Fruit fly (Drosophila melanogaster) whole organism, embryonic: Measurements from ENCODE around the gene Patj.
A peak's percentile ranks its signal among the peaks of the same experiment; 100 is the strongest.

ENCODE experiments used
- Abd-B ChIP-seq: fragments of 200-800 bp; sonication (Bioruptor generic); optimal IDR thresholded peaks from 2 replicates; lab custom pipeline; 2018; ENCODE audit warnings: missing biosample characterization, mild to moderate bottlenecking, missing genetic modification characterization, moderate library complexity
- Atf6 ChIP-seq: fragments of 200-800 bp; sonication (Bioruptor generic); IDR thresholded peaks from 2 replicates; pipeline ENCODE4 v1.3.6; 2022; ENCODE audit warnings: missing biosample characterization, missing genetic modification characterization
- CG10543 ChIP-seq: fragments of 200-800 bp; sonication (Bioruptor generic); optimal IDR thresholded peaks from 3 replicates; lab custom pipeline; 2017; ENCODE audit warnings: missing biosample characterization, mild to moderate bottlenecking, missing genetic modification characterization, moderate library complexity
- CG11504 ChIP-seq: fragments of 200-800 bp; sonication (Bioruptor generic); optimal IDR thresholded peaks from 3 replicates; lab custom pipeline; 2019; ENCODE audit warnings: missing biosample characterization, mild to moderate bottlenecking, missing genetic modification characterization, moderate library complexity
- CG12769 ChIP-seq: fragments of 200-800 bp; sonication (Bioruptor generic); optimal IDR thresholded peaks from 2 replicates; lab custom pipeline; 2019; ENCODE audit warnings: missing biosample characterization, mild to moderate bottlenecking, missing genetic modification characterization, moderate library complexity
- CG13894 ChIP-seq: fragments of 200-800 bp; sonication (Bioruptor generic); optimal IDR thresholded peaks from 3 replicates; lab custom pipeline; 2018; ENCODE audit warnings: missing biosample characterization, mild to moderate bottlenecking, missing genetic modification characterization, moderate library complexity
- CG15514 ChIP-seq: fragments of 200-800 bp; sonication (Bioruptor generic); optimal IDR thresholded peaks from 3 replicates; lab custom pipeline; 2017; ENCODE audit warnings: missing biosample characterization, missing genetic modification characterization, mild to moderate bottlenecking, moderate library complexity, missing genetic modification reagents
- CG32767 ChIP-seq: fragments of 200-800 bp; sonication (Bioruptor generic); IDR thresholded peaks from 2 replicates; pipeline ENCODE4 v1.3.6; 2022; ENCODE audit warnings: missing biosample characterization, missing genetic modification characterization
- CG34376 ChIP-seq: fragments of 200-800 bp; sonication (Bioruptor generic); optimal IDR thresholded peaks from 2 replicates; lab custom pipeline; 2018; ENCODE audit warnings: missing biosample characterization, mild to moderate bottlenecking, missing genetic modification characterization
- CG4328 ChIP-seq: fragments of 200-800 bp; sonication (Bioruptor generic); optimal IDR thresholded peaks from 3 replicates; lab custom pipeline; 2017; ENCODE audit warnings: missing biosample characterization, missing genetic modification reagents, missing genetic modification characterization
- CG5245 ChIP-seq: fragments of 200-800 bp; sonication (Bioruptor generic); optimal IDR thresholded peaks from 3 replicates; lab custom pipeline; 2016; ENCODE audit warnings: missing biosample characterization, missing genetic modification characterization
- CG7963 ChIP-seq: fragments of 200-800 bp; sonication (Bioruptor generic); IDR thresholded peaks from 3 replicates; pipeline ENCODE4 v1.3.6; 2022; ENCODE audit warnings: missing biosample characterization, missing genetic modification characterization; ENCODE audit not compliant: partially characterized antibody
- CG8089 ChIP-seq: fragments of 200-800 bp; sonication (Bioruptor generic); optimal IDR thresholded peaks from 3 replicates; lab custom pipeline; 2016; ENCODE audit warnings: missing biosample characterization, missing genetic modification characterization
- CG8290 ChIP-seq, 3 experiments: fragments of 200-800 bp; sonication (Bioruptor generic); optimal IDR thresholded peaks; 2 replicates each; lab custom pipeline; 2016 to 2019; ENCODE audit warnings: missing biosample characterization in 3 of 3, missing genetic modification characterization in 3 of 3, mild to moderate bottlenecking in 2 of 3, moderate library complexity in 1 of 3
- CG8359 ChIP-seq: fragments of 200-800 bp; sonication (Bioruptor generic); optimal IDR thresholded peaks from 2 replicates; lab custom pipeline; 2017; ENCODE audit warnings: missing biosample characterization, mild to moderate bottlenecking, missing genetic modification characterization, borderline replicate concordance
- CG9609 ChIP-seq: fragments of 200-800 bp; sonication (Bioruptor generic); optimal IDR thresholded peaks from 3 replicates; lab custom pipeline; 2016; ENCODE audit warnings: missing biosample characterization, missing genetic modification characterization
- CHES-1-like ChIP-seq: fragments of 200-800 bp; sonication (Bioruptor generic); optimal IDR thresholded peaks from 2 replicates; lab custom pipeline; 2016; ENCODE audit warnings: missing biosample characterization, missing genetic modification characterization
- Deaf1 ChIP-seq: fragments of 200-800 bp; optimal IDR thresholded peaks from 3 replicates; lab custom pipeline; 2019; ENCODE audit warnings: missing biosample characterization, mild to moderate bottlenecking, missing genetic modification characterization, moderate library complexity
- Dip3 ChIP-seq: fragments of 200-800 bp; sonication (Bioruptor generic); optimal IDR thresholded peaks from 3 replicates; lab custom pipeline; 2016; ENCODE audit warnings: missing biosample characterization, missing genetic modification characterization
- Drgx ChIP-seq: fragments of 200-800 bp; sonication (Bioruptor generic); IDR thresholded peaks from 2 replicates; pipeline ENCODE4 v1.3.6; 2022; ENCODE audit warnings: missing biosample characterization, missing genetic modification characterization
- Elba2 ChIP-seq: fragments of 200-800 bp; sonication (Bioruptor generic); optimal IDR thresholded peaks from 3 replicates; lab custom pipeline; 2016; ENCODE audit warnings: missing biosample characterization, missing genetic modification characterization
- Ets65A ChIP-seq: fragments of 200-800 bp; sonication (Bioruptor generic); peaks from one replicate; lab custom pipeline; 2016; ENCODE audit warnings: missing biosample characterization, missing genetic modification characterization
- Fer2 ChIP-seq: fragments of 200-800 bp; sonication (Bioruptor generic); optimal IDR thresholded peaks from 2 replicates; lab custom pipeline; 2018; ENCODE audit warnings: missing biosample characterization, mild to moderate bottlenecking, missing genetic modification characterization, moderate library complexity
- Fer3 ChIP-seq: fragments of 200-800 bp; sonication (Bioruptor generic); optimal IDR thresholded peaks from 2 replicates; lab custom pipeline; 2018; ENCODE audit warnings: missing biosample characterization, mild to moderate bottlenecking, missing genetic modification characterization, moderate library complexity
- Lim3 ChIP-seq: fragments of 200-800 bp; sonication (Bioruptor generic); IDR thresholded peaks from 2 replicates; pipeline ENCODE4 v1.3.6; 2022; ENCODE audit warnings: missing biosample characterization, missing genetic modification characterization
- Med ChIP-seq: fragments of 200-800 bp; sonication (Bioruptor generic); peaks from one replicate; lab custom pipeline; 2016; ENCODE audit warnings: missing biosample characterization, missing genetic modification characterization, mild to moderate bottlenecking, inconsistent platforms, moderate library complexity
- NK7.1 ChIP-seq: fragments of 200-800 bp; sonication (Bioruptor generic); optimal IDR thresholded peaks from 3 replicates; lab custom pipeline; 2016; ENCODE audit warnings: missing biosample characterization, missing genetic modification characterization
- Nf-YA ChIP-seq: fragments of 200-800 bp; sonication (Bioruptor generic); IDR thresholded peaks from 2 replicates; pipeline ENCODE4 v1.3.6; 2022; ENCODE audit warnings: missing biosample characterization, missing genetic modification characterization
- Usf ChIP-seq: fragments of 200-800 bp; sonication (Bioruptor generic); optimal IDR thresholded peaks from 2 replicates; lab custom pipeline; 2017; ENCODE audit warnings: missing genotype, missing biosample characterization, missing genetic modification characterization
- bowl ChIP-seq: fragments of 200-800 bp; sonication (Bioruptor generic); IDR thresholded peaks from 2 replicates; pipeline ENCODE4 v1.3.6; 2022; ENCODE audit warnings: missing biosample characterization, missing genetic modification characterization
- br ChIP-seq: fragments of >200 bp; optimal IDR thresholded peaks from 2 replicates; lab custom pipeline; 2017
- bsh ChIP-seq, 2 experiments: fragments of 200-800 bp; sonication (Bioruptor generic); optimal IDR thresholded peaks; 2 replicates each; lab custom pipeline; 2017 to 2018; ENCODE audit warnings: mild to moderate bottlenecking in 2 of 2, missing biosample characterization in 2 of 2, missing genetic modification characterization in 2 of 2, moderate library complexity in 1 of 2
- chinmo ChIP-seq: fragments of 200-800 bp; sonication (Bioruptor generic); IDR thresholded peaks from 4 replicates; pipeline ENCODE4 v1.3.6; 2022; ENCODE audit warnings: missing biosample characterization, missing genetic modification characterization; ENCODE audit not compliant: partially characterized antibody
- chm ChIP-seq: fragments of 200-800 bp; sonication (Bioruptor generic); IDR thresholded peaks from 2 replicates; pipeline ENCODE4 v1.3.6; 2022; ENCODE audit warnings: missing biosample characterization, missing genetic modification characterization
- dati ChIP-seq: fragments of 200-800 bp; sonication (Bioruptor generic); IDR thresholded peaks from 2 replicates; pipeline ENCODE4 v1.3.6; 2022; ENCODE audit warnings: missing biosample characterization, missing genetic modification characterization
- en ChIP-seq: fragments of 200-800 bp; sonication (Bioruptor generic); optimal IDR thresholded peaks from 2 replicates; lab custom pipeline; 2016; ENCODE audit warnings: missing biosample characterization, missing genetic modification characterization
- fru ChIP-seq: fragments of >200 bp; optimal IDR thresholded peaks from 2 replicates; lab custom pipeline; 2017
- gce ChIP-seq: fragments of 200-800 bp; sonication (Bioruptor generic); IDR thresholded peaks from 3 replicates; pipeline ENCODE4 v1.3.6; 2022; ENCODE audit warnings: missing biosample characterization, missing genetic modification characterization
- klu ChIP-seq: fragments of 200-800 bp; sonication (Bioruptor generic); IDR thresholded peaks from 2 replicates; pipeline ENCODE4 v1.3.6; 2022; ENCODE audit warnings: missing biosample characterization, missing genetic modification characterization
- lab ChIP-seq: fragments of 200-800 bp; sonication (Bioruptor generic); optimal IDR thresholded peaks from 3 replicates; lab custom pipeline; 2017; ENCODE audit warnings: missing biosample characterization, missing genetic modification characterization, mild to moderate bottlenecking, moderate library complexity, missing genetic modification reagents
- lilli ChIP-seq: fragments of 200-800 bp; sonication (Bioruptor generic); optimal IDR thresholded peaks from 3 replicates; lab custom pipeline; 2016; ENCODE audit warnings: missing biosample characterization, missing genetic modification characterization
- nom ChIP-seq: fragments of 200-800 bp; sonication (Bioruptor generic); optimal IDR thresholded peaks from 2 replicates; lab custom pipeline; 2017; ENCODE audit warnings: missing biosample characterization, missing genetic modification characterization, mild to moderate bottlenecking, moderate library complexity, missing genetic modification reagents
- pita ChIP-seq: fragments of 200-800 bp; sonication (Bioruptor generic); optimal IDR thresholded peaks from 2 replicates; lab custom pipeline; 2017; ENCODE audit warnings: missing biosample characterization, mild to moderate bottlenecking, missing genetic modification characterization
- rib ChIP-seq: fragments of 200-800 bp; sonication (Bioruptor generic); IDR thresholded peaks from 2 replicates; pipeline ENCODE4 v1.3.6; 2022; ENCODE audit warnings: missing biosample characterization, missing genetic modification characterization
- toy ChIP-seq: fragments of 200-800 bp; sonication (Bioruptor generic); IDR thresholded peaks from 2 replicates; pipeline ENCODE4 v1.3.6; 2022; ENCODE audit warnings: missing biosample characterization, missing genetic modification characterization
- trem ChIP-seq: fragments of 200-800 bp; optimal IDR thresholded peaks from 3 replicates; lab custom pipeline; 2019; ENCODE audit warnings: missing biosample characterization, mild to moderate bottlenecking, missing genetic modification characterization, moderate library complexity
- unc-4 ChIP-seq: fragments of 200-800 bp; sonication (Bioruptor generic); IDR thresholded peaks from 2 replicates; pipeline ENCODE4 v1.3.6; 2022; ENCODE audit warnings: missing biosample characterization, missing genetic modification characterization; ENCODE audit not compliant: partially characterized antibody
- vvl ChIP-seq: fragments of 200-800 bp; sonication (Bioruptor generic); IDR thresholded peaks from 2 replicates; pipeline ENCODE4 v1.3.6; 2022; ENCODE audit warnings: missing biosample characterization, missing genetic modification characterization
- zf30C ChIP-seq: fragments of 200-800 bp; sonication (Bioruptor generic); optimal IDR thresholded peaks from 3 replicates; lab custom pipeline; 2018; ENCODE audit warnings: missing biosample characterization, mild to moderate bottlenecking, missing genetic modification characterization

Gene Patj

DNA sequence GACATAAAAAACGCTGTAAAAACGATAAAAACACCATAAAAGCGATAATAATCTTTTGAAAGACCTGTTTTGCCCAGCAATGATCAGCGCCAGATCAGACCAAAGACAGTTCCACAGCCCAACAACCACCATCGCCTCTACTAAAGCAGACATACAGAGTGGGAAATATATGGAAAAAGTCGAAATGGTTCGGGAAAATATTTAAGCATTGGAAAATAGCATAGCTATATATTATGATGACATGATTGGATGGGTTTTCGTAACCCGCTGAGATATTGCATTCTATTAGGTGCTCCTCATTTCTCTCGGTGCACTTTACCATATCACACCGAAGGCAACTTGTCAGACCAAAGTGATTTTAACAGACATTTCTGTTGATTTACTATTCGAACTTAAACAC is 10.0 kb downstream of the Patj start (continued):
- TF ChIP-seq vvl (GFP tag; lab: Robert Waterston, UW) (peak; percentile 94), zf30C (GFP tag; lab: Kevin White, UChicago) (peak; percentile 19), klu (GFP tag; lab: Robert Waterston, UW) (peak; percentile 86), CG7963 (GFP tag; lab: Robert Waterston, UW) (no peak), bowl (GFP tag; lab: Robert Waterston, UW) (peak; percentile 78), unc-4 (GFP tag; lab: Robert Waterston, UW) (no peak), br (no peak), Fer3 (tag; lab: Kevin White, UChicago) (peak; percentile 92), NK7.1 (GFP tag; lab: Kevin White, UChicago) (peak; percentile 66), Lim3 (peak; percentile 53), dati (GFP tag; lab: Robert Waterston, UW) (peak; percentile 62)

DNA sequence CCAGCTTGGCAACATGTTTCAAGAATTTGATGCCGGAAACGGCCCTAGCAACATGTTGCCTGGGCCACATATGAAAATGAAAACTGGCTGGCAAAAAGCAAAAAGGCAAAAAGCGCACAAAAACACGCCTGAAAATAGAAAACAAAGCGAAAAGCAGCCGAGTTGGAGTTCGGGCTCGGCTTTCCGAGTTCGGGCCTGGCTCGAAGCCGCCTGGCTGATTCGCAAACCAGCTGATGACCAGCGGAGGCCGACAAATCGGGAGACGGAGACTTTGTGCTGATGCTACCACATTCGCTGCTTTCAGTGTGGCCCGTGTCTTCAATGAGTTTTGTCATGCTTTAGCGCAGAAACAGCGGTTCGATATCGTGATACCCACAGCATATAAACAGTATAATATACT is 11.7 kb downstream of the Patj start, which contains the start of gene GV1:
Gene GV1, plus strand, starts transcription at position 301 of the 400 bp plus-strand sequence.
- no peak for TF ChIP-seq trem
- no peak for TF ChIP-seq CG8089 (GFP tag; lab: Kevin White, UChicago)
- TF ChIP-seq CHES-1-like, result no peak
- TF ChIP-seq Fer2 (tag; lab: Kevin White, UChicago), result no peak
- no peak for TF ChIP-seq Nf-YA
- TF ChIP-seq Abd-B (GFP tag; lab: Kevin White, UChicago), result no peak
- no peak for TF ChIP-seq CG32767 (GFP tag; lab: Robert Waterston, UW)
- peak; percentile 66 for TF ChIP-seq CG12769
- TF ChIP-seq CG9609 (GFP tag; lab: Kevin White, UChicago), result no peak
- 0 out of 2 replicates have a peak, but pooled peaks have one; percentile 8 for TF ChIP-seq Atf6
- no peak for TF ChIP-seq CG5245 (GFP tag; lab: Kevin White, UChicago)
- TF ChIP-seq gce (GFP tag; lab: Robert Waterston, UW), result no peak
- peak; percentile 97 for TF ChIP-seq CG11504
- peak; percentile 93 for TF ChIP-seq Deaf1
- TF ChIP-seq CG15514 (GFP tag; lab: Kevin White, UChicago), result peak; percentile 5
- TF ChIP-seq lab (GFP tag; lab: Kevin White, UChicago), result peak; percentile 9
- TF ChIP-seq toy (GFP tag; lab: Robert Waterston, UW), result no peak
- peak; percentile 51 for TF ChIP-seq CG10543 (GFP tag; lab: Kevin White, UChicago)
- no peak for TF ChIP-seq fru (lab: Kevin White, UChicago)
- no peak for TF ChIP-seq CG8359 (GFP tag; lab: Kevin White, UChicago)
- no peak for TF ChIP-seq CG4328 (GFP tag; lab: Kevin White, UChicago)
- TF ChIP-seq Drgx (GFP tag; lab: Robert Waterston, UW), result peak; percentile 62
- TF ChIP-seq chinmo (GFP tag; lab: Robert Waterston, UW), result peak; percentile 87; the same call in 2 of the 4 replicates
- no peak for TF ChIP-seq Elba2 (GFP tag; lab: Kevin White, UChicago)
- TF ChIP-seq vvl (GFP tag; lab: Robert Waterston, UW), result peak; percentile 15; the same call in 1 of the 2 replicates
- TF ChIP-seq CG13894 (tag; lab: Kevin White, UChicago), result peak; percentile 54
- peak; percentile 52; the same call in 1 of the 2 replicates for TF ChIP-seq rib (GFP tag; lab: Robert Waterston, UW)
- no peak for TF ChIP-seq pita (GFP tag; lab: Kevin White, UChicago)
- no peak for TF ChIP-seq en (GFP tag; lab: Kevin White, UChicago)
- peak in 1 of 2 experiments; percentile 94 for TF ChIP-seq bsh (GFP tag; optimal IDR thresholded peaks at IDR 0.05; lab: Kevin White, UChicago)
- peak; percentile 59 for TF ChIP-seq Med (GFP tag; lab: Kevin White, UChicago)
- peak; percentile 80 for TF ChIP-seq Ets65A (GFP tag; lab: Kevin White, UChicago)
- 0 out of 2 replicates have a peak, but pooled peaks have one; percentile 17 for TF ChIP-seq chm (GFP tag; lab: Robert Waterston, UW)
- no peak for TF ChIP-seq Usf (GFP tag; lab: Kevin White, UChicago)
- TF ChIP-seq CG34376 (GFP tag; lab: Kevin White, UChicago), result peak; percentile 3
- peak; percentile 98 for TF ChIP-seq nom (GFP tag; lab: Kevin White, UChicago)
- no peak for TF ChIP-seq CG8290 (GFP tag; optimal IDR thresholded peaks at IDR 0.05; lab: Kevin White, UChicago)
- peak in 1 of 2 experiments; percentile 27 for TF ChIP-seq CG8290 (tag; optimal IDR thresholded peaks at IDR 0.05; lab: Kevin White, UChicago)
- TF ChIP-seq lilli (GFP tag; lab: Kevin White, UChicago), result no peak
- no peak for TF ChIP-seq Dip3 (GFP tag; lab: Kevin White, UChicago)
